Fruit fly (Drosophila melanogaster) whole organism, embryonic: ENCODE data around the gene CG6567.

Experiments
- Asciz ChIP-seq: fragments of 200-800 bp; sonication (Bioruptor generic); optimal IDR thresholded peaks from 2 replicates; lab custom pipeline; 2017; ENCODE audit warnings: missing biosample characterization, mild to moderate bottlenecking, missing genetic modification characterization, missing genetic modification reagents
- Bteb2 ChIP-seq: fragments of 200-800 bp; sonication (Bioruptor generic); optimal IDR thresholded peaks from 2 replicates; lab custom pipeline; 2016; ENCODE audit warnings: missing biosample characterization, missing genetic modification characterization
- CG10267 ChIP-seq: fragments of 200-800 bp; sonication (Bioruptor generic); optimal IDR thresholded peaks from 2 replicates; lab custom pipeline; 2018; ENCODE audit warnings: missing biosample characterization, mild to moderate bottlenecking, missing genetic modification characterization, moderate library complexity
- CG10274 ChIP-seq: fragments of 200-800 bp; sonication (Bioruptor generic); optimal IDR thresholded peaks from 3 replicates; lab custom pipeline; 2017; ENCODE audit warnings: missing biosample characterization, mild to moderate bottlenecking, missing genetic modification characterization
- CG11695 ChIP-seq: fragments of 200-800 bp; sonication (Bioruptor generic); IDR thresholded peaks from 3 replicates; pipeline ENCODE4 v1.3.6; 2022; ENCODE audit warnings: missing biosample characterization, missing genetic modification characterization
- CG12299 ChIP-seq: fragments of 200-800 bp; sonication (Bioruptor generic); optimal IDR thresholded peaks from 2 replicates; lab custom pipeline; 2018; ENCODE audit warnings: missing biosample characterization, mild to moderate bottlenecking, missing genetic modification characterization
- CG12391 ChIP-seq: fragments of 200-800 bp; sonication (Bioruptor generic); optimal IDR thresholded peaks from 3 replicates; lab custom pipeline; 2018; ENCODE audit warnings: missing biosample characterization, mild to moderate bottlenecking, missing genetic modification characterization, moderate library complexity
- CG15514 ChIP-seq: fragments of 200-800 bp; sonication (Bioruptor generic); optimal IDR thresholded peaks from 3 replicates; lab custom pipeline; 2017; ENCODE audit warnings: missing biosample characterization, missing genetic modification characterization, mild to moderate bottlenecking, moderate library complexity, missing genetic modification reagents
- CG17829 ChIP-seq: fragments of 200-800 bp; optimal IDR thresholded peaks from 2 replicates; lab custom pipeline; 2019; ENCODE audit warnings: missing biosample characterization, mild to moderate bottlenecking, missing genetic modification characterization, moderate library complexity
- CG18476 ChIP-seq: fragments of 200-800 bp; sonication (Bioruptor generic); optimal IDR thresholded peaks from 2 replicates; lab custom pipeline; 2016; ENCODE audit warnings: missing biosample characterization, mild to moderate bottlenecking, missing genetic modification characterization
- CG2116 ChIP-seq: fragments of 200-800 bp; sonication (Bioruptor generic); optimal IDR thresholded peaks from 3 replicates; lab custom pipeline; 2018; ENCODE audit warnings: missing biosample characterization, mild to moderate bottlenecking, missing genetic modification characterization
- CG32532 ChIP-seq: fragments of 200-800 bp; sonication (Bioruptor generic); IDR thresholded peaks from 2 replicates; pipeline ENCODE4 v1.3.6; 2022; ENCODE audit warnings: missing biosample characterization, missing genetic modification characterization
- CG32767 ChIP-seq: fragments of 200-800 bp; sonication (Bioruptor generic); IDR thresholded peaks from 2 replicates; pipeline ENCODE4 v1.3.6; 2022; ENCODE audit warnings: missing biosample characterization, missing genetic modification characterization
- CG3847 ChIP-seq: fragments of 200-800 bp; sonication (Bioruptor generic); IDR thresholded peaks from 2 replicates; pipeline ENCODE4 v1.3.6; 2022; ENCODE audit warnings: missing biosample characterization, missing genetic modification characterization
- CG4360 ChIP-seq: fragments of 200-800 bp; sonication (Bioruptor generic); IDR thresholded peaks from 2 replicates; pipeline ENCODE4 v1.3.6; 2022; ENCODE audit warnings: missing biosample characterization, missing genetic modification characterization
- CG6791 ChIP-seq: fragments of 200-800 bp; sonication (Bioruptor generic); IDR thresholded peaks from 3 replicates; pipeline ENCODE4 v1.3.6; 2022; ENCODE audit warnings: missing biosample characterization, missing genetic modification characterization; ENCODE audit not compliant: partially characterized antibody
- CG7271 ChIP-seq: fragments of 200-800 bp; sonication (Bioruptor generic); optimal IDR thresholded peaks from 2 replicates; lab custom pipeline; 2018; ENCODE audit warnings: missing biosample characterization, mild to moderate bottlenecking, missing genetic modification characterization, moderate library complexity
- CG7963 ChIP-seq: fragments of 200-800 bp; sonication (Bioruptor generic); IDR thresholded peaks from 3 replicates; pipeline ENCODE4 v1.3.6; 2022; ENCODE audit warnings: missing biosample characterization, missing genetic modification characterization; ENCODE audit not compliant: partially characterized antibody
- Dll ChIP-seq: fragments of 200-800 bp; sonication (Bioruptor generic); IDR thresholded peaks from 4 replicates; pipeline ENCODE4 v1.3.6; 2022; ENCODE audit warnings: missing biosample characterization, missing genetic modification characterization; ENCODE audit not compliant: partially characterized antibody
- Doc3 ChIP-seq: fragments of 200-800 bp; sonication (Bioruptor generic); IDR thresholded peaks from 3 replicates; pipeline ENCODE4 v1.3.6; 2022; ENCODE audit warnings: missing biosample characterization, missing genetic modification characterization; ENCODE audit not compliant: partially characterized antibody
- E2f2 ChIP-seq: fragments of 200-800 bp; sonication (Bioruptor generic); IDR thresholded peaks from 2 replicates; pipeline ENCODE4 v1.3.6; 2022; ENCODE audit warnings: missing biosample characterization, missing genetic modification characterization
- Eip74EF ChIP-seq, 2 experiments: fragments of 200-800 bp in 1 of 2; fragments of >200 bp in 1 of 2; sonication (Bioruptor generic) in 1 of 2; optimal IDR thresholded peaks; 2 replicates each; lab custom pipeline; 2017 to 2019; ENCODE audit warnings: missing biosample characterization in 2 of 2, missing genetic modification characterization in 2 of 2, mild to moderate bottlenecking in 1 of 2, moderate library complexity in 1 of 2
- Ets97D ChIP-seq: fragments of 200-800 bp; sonication (Bioruptor generic); optimal IDR thresholded peaks from 3 replicates; lab custom pipeline; 2016; ENCODE audit warnings: missing biosample characterization, missing genetic modification characterization
- Hsf ChIP-seq: fragments of 200-800 bp; sonication (Bioruptor generic); optimal IDR thresholded peaks from 3 replicates; lab custom pipeline; 2016; ENCODE audit warnings: missing biosample characterization, missing genetic modification characterization
- Nf-YA ChIP-seq: fragments of 200-800 bp; sonication (Bioruptor generic); IDR thresholded peaks from 2 replicates; pipeline ENCODE4 v1.3.6; 2022; ENCODE audit warnings: missing biosample characterization, missing genetic modification characterization
- Oli ChIP-seq: fragments of 200-800 bp; sonication (Bioruptor generic); optimal IDR thresholded peaks from 2 replicates; lab custom pipeline; 2018; ENCODE audit warnings: missing biosample characterization, mild to moderate bottlenecking, missing genetic modification characterization, moderate library complexity
- Ravus ChIP-seq: fragments of 200-800 bp; sonication (Bioruptor generic); IDR thresholded peaks from 2 replicates; pipeline ENCODE4 v1.3.6; 2022; ENCODE audit warnings: missing biosample characterization, missing genetic modification characterization
- Stat92E ChIP-seq, 3 experiments: fragments of >200 bp in 2 of 3; fragments of 200-800 bp in 1 of 3; sonication (Bioruptor generic) in 1 of 3; optimal IDR thresholded peaks; 2 replicates each; lab custom pipeline; 2017 to 2019; ENCODE audit warnings: missing biosample characterization in 3 of 3, missing genetic modification characterization in 3 of 3, mild to moderate bottlenecking in 1 of 3, moderate library complexity in 1 of 3
- YL-1 ChIP-seq: fragments of 200-800 bp; sonication (Bioruptor generic); optimal IDR thresholded peaks from 3 replicates; lab custom pipeline; 2017; ENCODE audit warnings: missing biosample characterization, mild to moderate bottlenecking, missing genetic modification characterization
- abd-A ChIP-seq: fragments of 200-800 bp; sonication (Bioruptor generic); optimal IDR thresholded peaks from 3 replicates; lab custom pipeline; 2019; ENCODE audit warnings: missing biosample characterization, mild to moderate bottlenecking, missing genetic modification characterization, moderate library complexity
- chif ChIP-seq, 2 experiments: fragments of 200-800 bp; sonication (Bioruptor generic); optimal IDR thresholded peaks; 3 replicates each; lab custom pipeline; 2016; ENCODE audit warnings: missing biosample characterization in 2 of 2, missing genetic modification characterization in 2 of 2
- crp ChIP-seq, 2 experiments: fragments of 200-800 bp; sonication (Bioruptor generic); optimal IDR thresholded peaks; 2 replicates in 1 of 2; 3 replicates in 1 of 2; lab custom pipeline; 2017; ENCODE audit warnings: missing biosample characterization in 2 of 2, missing genetic modification characterization in 2 of 2, mild to moderate bottlenecking in 1 of 2, moderate library complexity in 1 of 2
- dmrt99B ChIP-seq: fragments of 200-800 bp; sonication (Bioruptor generic); optimal IDR thresholded peaks from 2 replicates; lab custom pipeline; 2018; ENCODE audit warnings: missing biosample characterization, mild to moderate bottlenecking, missing genetic modification characterization, moderate library complexity
- dysf ChIP-seq: fragments of 200-800 bp; sonication (Bioruptor generic); IDR thresholded peaks from 3 replicates; pipeline ENCODE4 v1.3.6; 2022; ENCODE audit warnings: missing biosample characterization, missing genetic modification characterization
- gcm ChIP-seq: fragments of 200-800 bp; sonication (Bioruptor generic); optimal IDR thresholded peaks from 2 replicates; lab custom pipeline; 2019; ENCODE audit warnings: missing biosample characterization, mild to moderate bottlenecking, missing genetic modification characterization, moderate library complexity
- grau ChIP-seq: fragments of 200-800 bp; optimal IDR thresholded peaks from 3 replicates; lab custom pipeline; 2019; ENCODE audit warnings: missing biosample characterization, mild to moderate bottlenecking, missing genetic modification characterization, moderate library complexity
- gsb ChIP-seq: fragments of 200-800 bp; sonication (Bioruptor generic); IDR thresholded peaks from 2 replicates; pipeline ENCODE4 v1.3.6; 2022; ENCODE audit warnings: missing biosample characterization, missing genetic modification characterization
- ham ChIP-seq: fragments of 200-800 bp; sonication (Bioruptor generic); IDR thresholded peaks from 2 replicates; pipeline ENCODE4 v1.3.6; 2022; ENCODE audit warnings: missing biosample characterization, missing genetic modification characterization
- hb ChIP-seq: fragments of 200-800 bp; sonication (Bioruptor generic); IDR thresholded peaks from 3 replicates; pipeline ENCODE4 v1.3.6; 2022; ENCODE audit warnings: missing biosample characterization, missing genetic modification characterization; ENCODE audit not compliant: partially characterized antibody
- her ChIP-seq: fragments of 200-800 bp; sonication (Bioruptor generic); optimal IDR thresholded peaks from 2 replicates; lab custom pipeline; 2016; ENCODE audit warnings: missing biosample characterization, missing genetic modification characterization
- jigr1 ChIP-seq: fragments of 200-800 bp; sonication (Bioruptor generic); IDR thresholded peaks from 3 replicates; pipeline ENCODE4 v1.3.6; 2022; ENCODE audit warnings: missing biosample characterization, missing genetic modification characterization
- onecut ChIP-seq: fragments of 200-800 bp; sonication (Bioruptor generic); IDR thresholded peaks from 2 replicates; pipeline ENCODE4 v1.3.6; 2022; ENCODE audit warnings: missing biosample characterization, missing genetic modification characterization
- phol ChIP-seq: fragments of 200-800 bp; sonication (Bioruptor generic); optimal IDR thresholded peaks from 3 replicates; lab custom pipeline; 2018; ENCODE audit warnings: missing biosample characterization, mild to moderate bottlenecking, missing genetic modification characterization, moderate library complexity
- pita ChIP-seq: fragments of 200-800 bp; sonication (Bioruptor generic); optimal IDR thresholded peaks from 2 replicates; lab custom pipeline; 2017; ENCODE audit warnings: missing biosample characterization, mild to moderate bottlenecking, missing genetic modification characterization
- sqz ChIP-seq: fragments of 200-800 bp; sonication (Bioruptor generic); optimal IDR thresholded peaks from 3 replicates; lab custom pipeline; 2018; ENCODE audit warnings: missing biosample characterization, mild to moderate bottlenecking, missing genetic modification characterization
- toy ChIP-seq: fragments of 200-800 bp; sonication (Bioruptor generic); IDR thresholded peaks from 2 replicates; pipeline ENCODE4 v1.3.6; 2022; ENCODE audit warnings: missing biosample characterization, missing genetic modification characterization
- trem ChIP-seq: fragments of 200-800 bp; optimal IDR thresholded peaks from 3 replicates; lab custom pipeline; 2019; ENCODE audit warnings: missing biosample characterization, mild to moderate bottlenecking, missing genetic modification characterization, moderate library complexity
- zf30C ChIP-seq: fragments of 200-800 bp; sonication (Bioruptor generic); optimal IDR thresholded peaks from 3 replicates; lab custom pipeline; 2018; ENCODE audit warnings: missing biosample characterization, mild to moderate bottlenecking, missing genetic modification characterization

Gene CG6567

DNA sequence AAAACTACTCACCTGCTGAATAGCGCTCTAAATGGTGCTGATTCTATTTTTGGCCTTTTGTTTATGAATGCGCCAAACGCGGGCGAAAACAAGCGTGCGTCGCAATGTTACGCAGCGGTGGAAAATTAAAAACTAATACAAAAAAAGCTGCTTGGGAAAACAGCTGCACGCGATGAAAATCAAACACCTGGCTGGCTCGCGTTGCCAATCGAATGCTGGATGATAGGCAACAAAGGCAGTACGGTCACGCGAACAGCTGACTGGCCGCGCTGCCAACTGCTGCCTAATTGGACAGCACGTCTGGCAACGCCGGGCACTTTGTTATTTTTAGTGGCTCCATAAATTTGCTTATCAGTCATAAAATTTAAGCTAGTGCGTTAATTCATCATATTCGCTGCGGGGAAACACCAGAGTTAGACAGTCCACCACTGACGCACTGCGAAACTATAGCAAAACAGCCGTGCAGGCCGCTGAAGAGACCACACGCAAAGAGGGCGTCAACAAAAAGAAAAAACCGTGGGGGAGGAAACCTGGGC lies 14.2 kb upstream of the CG6567 start, which contains the start of the genes SelR and Tsp86D (continued):
- TF ChIP-seq CG32767 (GFP tag; lab: Robert Waterston, UW) (peak; percentile 45; the same call in 1 of the 2 replicates), CG6791 (GFP tag; lab: Robert Waterston, UW) (peak; percentile 64; the same call in 2 of the 3 replicates), gcm (peak; percentile 66), Eip74EF (GFP tag; optimal IDR thresholded peaks at IDR 0.05; lab: Kevin White, UChicago) (peak in 1 of 2 experiments; percentile 46), CG15514 (GFP tag; lab: Kevin White, UChicago) (peak; percentile 87), pita (GFP tag; lab: Kevin White, UChicago) (no peak), gsb (GFP tag; lab: Robert Waterston, UW) (no peak), E2f2 (GFP tag; lab: Robert Waterston, UW) (peak; percentile 7; the same call in 1 of the 2 replicates), Ets97D (GFP tag; lab: Kevin White, UChicago) (peak; percentile 69), CG12391 (tag; lab: Kevin White, UChicago) (peak; percentile 33), Ravus (GFP tag; lab: Robert Waterston, UW) (no peak), jigr1 (GFP tag; lab: Robert Waterston, UW) (no peak), Doc3 (GFP tag; lab: Robert Waterston, UW) (peak; percentile 40; the same call in 2 of the 3 replicates), dmrt99B (tag; lab: Kevin White, UChicago) (peak; percentile 1), CG10267 (peak; percentile 57), CG2116 (GFP tag; lab: Kevin White, UChicago) (peak; percentile 45), her (GFP tag; lab: Kevin White, UChicago) (peak; percentile 15), Asciz (GFP tag; lab: Kevin White, UChicago) (peak; percentile 1), CG3847 (GFP tag; lab: Robert Waterston, UW) (peak; percentile 77), CG4360 (GFP tag; lab: Robert Waterston, UW) (no peak), chif (GFP tag; optimal IDR thresholded peaks at IDR 0.05; lab: Kevin White, UChicago) (no peak), CG7271 (tag; lab: Kevin White, UChicago) (peak; percentile 10), grau (tag; lab: Kevin White, UChicago) (peak; percentile 32), Bteb2 (GFP tag; lab: Kevin White, UChicago) (no peak), CG17829 (tag; lab: Kevin White, UChicago) (peak; percentile 75), Oli (no peak), CG32532 (GFP tag; lab: Robert Waterston, UW) (peak; percentile 57; the same call in 1 of the 2 replicates), Hsf (no peak), dysf (GFP tag; lab: Robert Waterston, UW) (no peak; the same call in 2 of the 3 replicates), zf30C (GFP tag; lab: Kevin White, UChicago) (no peak), abd-A (tag; lab: Kevin White, UChicago) (peak; percentile 94), ham (GFP tag; lab: Robert Waterston, UW) (no peak), CG18476 (GFP tag; lab: Kevin White, UChicago) (no peak), Stat92E (GFP tag; optimal IDR thresholded peaks at IDR 0.05; lab: Kevin White, UChicago) (peak in 1 of 3 experiments; percentile 60), CG11695 (GFP tag; lab: Robert Waterston, UW) (0 out of 3 replicates have a peak, but pooled peaks have one; percentile 26), YL-1 (GFP tag; lab: Kevin White, UChicago) (peak; percentile 95), sqz (GFP tag; lab: Kevin White, UChicago) (peak; percentile 80), CG12299 (peak; percentile 80), Dll (GFP tag; lab: Robert Waterston, UW) (peak; percentile 75), CG10274 (GFP tag; lab: Kevin White, UChicago) (no peak), phol (tag; lab: Kevin White, UChicago) (peak; percentile 50), Nf-YA (GFP tag; lab: Robert Waterston, UW) (0 out of 2 replicates have a peak, but pooled peaks have one; percentile 11), toy (GFP tag; lab: Robert Waterston, UW) (no peak), CG7963 (GFP tag; lab: Robert Waterston, UW) (peak; percentile 25; the same call in 1 of the 3 replicates), trem (tag; lab: Kevin White, UChicago) (peak; percentile 99), crp (GFP tag; optimal IDR thresholded peaks at IDR 0.05; lab: Kevin White, UChicago) (peak; percentile 96 to 100), onecut (no peak; the same call in 1 of the 2 replicates), hb (GFP tag; lab: Robert Waterston, UW) (0 out of 3 replicates have a peak, but pooled peaks have one; percentile 28)
